Fruit fly (Drosophila melanogaster) whole organism, embryonic: ENCODE measurements around the gene NC2beta.

ENCODE experiments used
- CG1024 ChIP-seq: fragments of 200-800 bp; sonication (Bioruptor generic); IDR thresholded peaks from 2 replicates; pipeline ENCODE4 v1.3.6; 2022; ENCODE audit warnings: missing biosample characterization, missing genetic modification characterization
- CG10274 ChIP-seq: fragments of 200-800 bp; sonication (Bioruptor generic); optimal IDR thresholded peaks from 3 replicates; lab custom pipeline; 2017; ENCODE audit warnings: missing biosample characterization, mild to moderate bottlenecking, missing genetic modification characterization
- CG1602 ChIP-seq: fragments of 200-800 bp; sonication (Bioruptor generic); optimal IDR thresholded peaks from 3 replicates; lab custom pipeline; 2016; ENCODE audit warnings: missing biosample characterization, missing genetic modification characterization
- CG1603 ChIP-seq: fragments of 200-800 bp; sonication (Bioruptor generic); optimal IDR thresholded peaks from 2 replicates; lab custom pipeline; 2019; ENCODE audit warnings: missing biosample characterization, mild to moderate bottlenecking, missing genetic modification characterization, moderate library complexity
- CG1647 ChIP-seq: fragments of 200-800 bp; sonication (Bioruptor generic); optimal IDR thresholded peaks from 3 replicates; lab custom pipeline; 2016; ENCODE audit warnings: missing biosample characterization, missing genetic modification characterization
- CG16815 ChIP-seq: fragments of 200-800 bp; sonication (Bioruptor generic); optimal IDR thresholded peaks from 3 replicates; lab custom pipeline; 2017; ENCODE audit warnings: missing biosample characterization, mild to moderate bottlenecking, missing genetic modification characterization
- CG17385 ChIP-seq: fragments of 200-800 bp; sonication (Bioruptor generic); optimal IDR thresholded peaks from 3 replicates; lab custom pipeline; 2018; ENCODE audit warnings: missing biosample characterization, mild to moderate bottlenecking, missing genetic modification characterization
- CG17829 ChIP-seq: fragments of 200-800 bp; optimal IDR thresholded peaks from 2 replicates; lab custom pipeline; 2019; ENCODE audit warnings: missing biosample characterization, mild to moderate bottlenecking, missing genetic modification characterization, moderate library complexity
- CG2678 ChIP-seq: fragments of 200-800 bp; sonication (Bioruptor generic); optimal IDR thresholded peaks from 3 replicates; lab custom pipeline; 2019; ENCODE audit warnings: missing biosample characterization, mild to moderate bottlenecking, missing genetic modification characterization, moderate library complexity
- CG3065 ChIP-seq: fragments of 200-800 bp; sonication (Bioruptor generic); optimal IDR thresholded peaks from 2 replicates; lab custom pipeline; 2016; ENCODE audit warnings: missing biosample characterization, missing genetic modification characterization
- CG31441 ChIP-seq: fragments of 200-800 bp; sonication (Bioruptor generic); IDR thresholded peaks from 2 replicates; pipeline ENCODE4 v1.3.6; 2022; ENCODE audit warnings: missing biosample characterization, missing genetic modification characterization
- CG34376 ChIP-seq: fragments of 200-800 bp; sonication (Bioruptor generic); optimal IDR thresholded peaks from 2 replicates; lab custom pipeline; 2018; ENCODE audit warnings: missing biosample characterization, mild to moderate bottlenecking, missing genetic modification characterization
- CG3838 ChIP-seq: fragments of 200-800 bp; sonication (Bioruptor generic); optimal IDR thresholded peaks from 3 replicates; lab custom pipeline; 2016; ENCODE audit warnings: missing biosample characterization, missing genetic modification characterization
- CG6654 ChIP-seq: fragments of 200-800 bp; sonication (Bioruptor generic); optimal IDR thresholded peaks from 2 replicates; lab custom pipeline; 2017; ENCODE audit warnings: missing biosample characterization, mild to moderate bottlenecking, missing genetic modification characterization
- CG6683 ChIP-seq: fragments of 200-800 bp; sonication (Bioruptor generic); optimal IDR thresholded peaks from 2 replicates; lab custom pipeline; 2017; ENCODE audit warnings: missing biosample characterization, mild to moderate bottlenecking, missing genetic modification characterization, missing genetic modification reagents
- CG7745 ChIP-seq: fragments of 200-800 bp; sonication (Bioruptor generic); optimal IDR thresholded peaks from 2 replicates; lab custom pipeline; 2018; ENCODE audit warnings: missing biosample characterization, mild to moderate bottlenecking, missing genetic modification characterization, moderate library complexity
- CG8359 ChIP-seq: fragments of 200-800 bp; sonication (Bioruptor generic); optimal IDR thresholded peaks from 2 replicates; lab custom pipeline; 2017; ENCODE audit warnings: missing biosample characterization, mild to moderate bottlenecking, missing genetic modification characterization, borderline replicate concordance
- CG9437 ChIP-seq: fragments of 200-800 bp; sonication (Bioruptor generic); optimal IDR thresholded peaks from 2 replicates; lab custom pipeline; 2018; ENCODE audit warnings: missing biosample characterization, mild to moderate bottlenecking, missing genetic modification characterization
- CG9797 ChIP-seq: fragments of 200-800 bp; sonication (Bioruptor generic); optimal IDR thresholded peaks from 3 replicates; lab custom pipeline; 2018; ENCODE audit warnings: missing biosample characterization, mild to moderate bottlenecking, missing genetic modification characterization
- CG9932 ChIP-seq: fragments of 200-800 bp; sonication (Bioruptor generic); IDR thresholded peaks from 2 replicates; pipeline ENCODE4 v1.3.6; 2022; ENCODE audit warnings: missing biosample characterization, missing genetic modification characterization
- Deaf1 ChIP-seq: fragments of 200-800 bp; optimal IDR thresholded peaks from 3 replicates; lab custom pipeline; 2019; ENCODE audit warnings: missing biosample characterization, mild to moderate bottlenecking, missing genetic modification characterization, moderate library complexity
- Dll ChIP-seq: fragments of 200-800 bp; sonication (Bioruptor generic); IDR thresholded peaks from 4 replicates; pipeline ENCODE4 v1.3.6; 2022; ENCODE audit warnings: missing biosample characterization, missing genetic modification characterization; ENCODE audit not compliant: partially characterized antibody
- Dref ChIP-seq: fragments of 200-800 bp; sonication (Bioruptor generic); IDR thresholded peaks from 2 replicates; pipeline ENCODE4 v1.3.6; 2022; ENCODE audit warnings: missing biosample characterization, missing genetic modification characterization
- ERR ChIP-seq: fragments of 200-800 bp; sonication (Bioruptor generic); optimal IDR thresholded peaks from 2 replicates; lab custom pipeline; 2016; ENCODE audit warnings: missing biosample characterization, missing genetic modification characterization
- Gug ChIP-seq: fragments of 200-800 bp; sonication (Bioruptor generic); IDR thresholded peaks from 4 replicates; pipeline ENCODE4 v1.3.6; 2022; ENCODE audit warnings: missing biosample characterization, missing genetic modification characterization
- Hr51 ChIP-seq, 2 experiments: fragments of 200-800 bp; sonication (Bioruptor generic); optimal IDR thresholded peaks; 2 replicates in 1 of 2; 3 replicates in 1 of 2; lab custom pipeline; 2016 to 2018; ENCODE audit warnings: missing biosample characterization in 2 of 2, missing genetic modification characterization in 2 of 2, mild to moderate bottlenecking in 1 of 2, moderate library complexity in 1 of 2
- Lpt ChIP-seq: fragments of >200 bp; optimal IDR thresholded peaks from 2 replicates; lab custom pipeline; 2018; ENCODE audit warnings: missing biosample characterization, missing genetic modification characterization
- MESR4 ChIP-seq: fragments of 200-800 bp; sonication (Bioruptor generic); optimal IDR thresholded peaks from 2 replicates; lab custom pipeline; 2018; ENCODE audit warnings: missing biosample characterization, mild to moderate bottlenecking, missing genetic modification characterization, moderate library complexity
- NK7.1 ChIP-seq: fragments of 200-800 bp; sonication (Bioruptor generic); optimal IDR thresholded peaks from 3 replicates; lab custom pipeline; 2016; ENCODE audit warnings: missing biosample characterization, missing genetic modification characterization
- Neu2 ChIP-seq: fragments of 200-800 bp; sonication (Bioruptor generic); optimal IDR thresholded peaks from 3 replicates; lab custom pipeline; 2016; ENCODE audit warnings: missing biosample characterization, missing genetic modification characterization, borderline replicate concordance
- Sin3A ChIP-seq: fragments of >200 bp; optimal IDR thresholded peaks from 2 replicates; lab custom pipeline; 2018
- Sox102F ChIP-seq: fragments of 200-800 bp; sonication (Bioruptor generic); optimal IDR thresholded peaks from 2 replicates; lab custom pipeline; 2018; ENCODE audit warnings: missing biosample characterization, mild to moderate bottlenecking, missing genetic modification characterization, moderate library complexity
- bcd ChIP-seq: fragments of 200-800 bp; sonication (Bioruptor generic); optimal IDR thresholded peaks from 2 replicates; lab custom pipeline; 2017; ENCODE audit warnings: missing biosample characterization, mild to moderate bottlenecking, missing genetic modification characterization
- btn ChIP-seq: fragments of 200-800 bp; sonication (Bioruptor generic); optimal IDR thresholded peaks from 2 replicates; lab custom pipeline; 2016; ENCODE audit warnings: missing biosample characterization, missing genetic modification characterization
- chn ChIP-seq: fragments of 200-800 bp; sonication (Bioruptor generic); optimal IDR thresholded peaks from 2 replicates; lab custom pipeline; 2016; ENCODE audit warnings: missing biosample characterization, missing genetic modification characterization
- crol ChIP-seq: fragments of 200-800 bp; sonication (Bioruptor generic); IDR thresholded peaks from 2 replicates; pipeline ENCODE4 v1.3.6; 2022; ENCODE audit warnings: missing biosample characterization, missing genetic modification characterization
- gcm2 ChIP-seq: fragments of 200-800 bp; sonication (Bioruptor generic); optimal IDR thresholded peaks from 2 replicates; lab custom pipeline; 2016; ENCODE audit warnings: missing biosample characterization, missing genetic modification characterization
- ind ChIP-seq: fragments of 200-800 bp; sonication (Bioruptor generic); optimal IDR thresholded peaks from 3 replicates; lab custom pipeline; 2016; ENCODE audit warnings: missing biosample characterization, missing genetic modification characterization
- lab ChIP-seq: fragments of 200-800 bp; sonication (Bioruptor generic); optimal IDR thresholded peaks from 3 replicates; lab custom pipeline; 2017; ENCODE audit warnings: missing biosample characterization, missing genetic modification characterization, mild to moderate bottlenecking, moderate library complexity, missing genetic modification reagents
- lilli ChIP-seq: fragments of 200-800 bp; sonication (Bioruptor generic); optimal IDR thresholded peaks from 3 replicates; lab custom pipeline; 2016; ENCODE audit warnings: missing biosample characterization, missing genetic modification characterization
- lmd ChIP-seq: fragments of 200-800 bp; sonication (Bioruptor generic); IDR thresholded peaks from 2 replicates; pipeline ENCODE4 v1.3.6; 2022; ENCODE audit warnings: missing biosample characterization, missing genetic modification characterization
- luna ChIP-seq: fragments of 200-800 bp; sonication (Bioruptor generic); optimal IDR thresholded peaks from 2 replicates; lab custom pipeline; 2016; ENCODE audit warnings: missing biosample characterization, missing genetic modification characterization
- odd ChIP-seq: fragments of 200-800 bp; sonication (Bioruptor generic); optimal IDR thresholded peaks from 2 replicates; lab custom pipeline; 2017; ENCODE audit warnings: missing biosample characterization, mild to moderate bottlenecking, missing genetic modification characterization
- peb ChIP-seq: fragments of 200-800 bp; sonication (Bioruptor generic); IDR thresholded peaks from 2 replicates; pipeline ENCODE4 v1.3.6; 2022; ENCODE audit warnings: missing biosample characterization, missing genetic modification characterization
- phol ChIP-seq: fragments of 200-800 bp; sonication (Bioruptor generic); optimal IDR thresholded peaks from 3 replicates; lab custom pipeline; 2018; ENCODE audit warnings: missing biosample characterization, mild to moderate bottlenecking, missing genetic modification characterization, moderate library complexity
- pros ChIP-seq: fragments of 200-800 bp; sonication (Bioruptor generic); optimal IDR thresholded peaks from 3 replicates; lab custom pipeline; 2019; ENCODE audit warnings: missing biosample characterization, mild to moderate bottlenecking, missing genetic modification characterization, moderate library complexity
- slbo ChIP-seq: fragments of 200-800 bp; sonication (Bioruptor generic); IDR thresholded peaks from 2 replicates; pipeline ENCODE4 v1.3.6; 2022; ENCODE audit warnings: missing biosample characterization, missing genetic modification characterization
- slp2 ChIP-seq: fragments of 200-800 bp; sonication (Bioruptor generic); optimal IDR thresholded peaks from 2 replicates; lab custom pipeline; 2016; ENCODE audit warnings: missing biosample characterization, missing genetic modification characterization
- stwl ChIP-seq: fragments of 200-800 bp; sonication (Bioruptor generic); optimal IDR thresholded peaks from 3 replicates; lab custom pipeline; 2018; ENCODE audit warnings: missing biosample characterization, mild to moderate bottlenecking, missing genetic modification characterization, moderate library complexity
- trem ChIP-seq: fragments of 200-800 bp; optimal IDR thresholded peaks from 3 replicates; lab custom pipeline; 2019; ENCODE audit warnings: missing biosample characterization, mild to moderate bottlenecking, missing genetic modification characterization, moderate library complexity
- z ChIP-seq: fragments of 200-800 bp; sonication (Bioruptor generic); IDR thresholded peaks from 3 replicates; pipeline ENCODE4 v1.3.6; 2022; ENCODE audit warnings: missing biosample characterization, missing genetic modification characterization
- zfh1 ChIP-seq: fragments of 200-800 bp; sonication (Bioruptor generic); IDR thresholded peaks from 3 replicates; pipeline ENCODE4 v1.3.6; 2022; ENCODE audit warnings: missing biosample characterization, missing genetic modification characterization

The NC2beta gene

DNA sequence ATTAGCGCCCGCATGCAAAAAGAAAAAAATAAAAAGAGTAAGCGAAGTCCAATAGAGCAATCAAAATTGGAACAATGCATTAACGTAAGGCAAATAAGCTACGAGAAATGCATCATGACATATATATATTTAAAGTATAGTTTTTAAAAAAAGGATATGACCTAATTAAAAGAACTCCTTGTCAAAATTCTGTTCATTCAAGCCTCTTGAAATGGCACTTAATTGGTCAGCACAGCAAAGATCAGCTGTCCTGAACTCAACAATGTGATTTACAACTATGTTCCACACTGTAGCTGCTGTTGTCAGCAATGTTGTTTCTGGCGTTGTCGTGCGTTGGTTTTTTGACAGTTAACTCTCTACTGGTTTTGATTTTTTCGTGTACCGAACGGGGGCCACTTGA is 5.8 kb upstream of the NC2beta start (continued):
- TF ChIP-seq zfh1 (GFP tag; lab: Robert Waterston, UW) (no peak), NK7.1 (GFP tag; lab: Kevin White, UChicago) (no peak), lab (no peak), Dref (no peak), CG1024 (GFP tag; lab: Robert Waterston, UW) (no peak), CG3838 (GFP tag; lab: Kevin White, UChicago) (no peak), Sox102F (GFP tag; lab: Kevin White, UChicago) (peak; percentile 8), peb (GFP tag; lab: Robert Waterston, UW) (no peak), lmd (peak; percentile 7; the same call in 1 of the 2 replicates), CG10274 (GFP tag; lab: Kevin White, UChicago) (no peak), CG2678 (tag; lab: Kevin White, UChicago) (peak; percentile 37), slp2 (GFP tag; lab: Kevin White, UChicago) (no peak)

DNA sequence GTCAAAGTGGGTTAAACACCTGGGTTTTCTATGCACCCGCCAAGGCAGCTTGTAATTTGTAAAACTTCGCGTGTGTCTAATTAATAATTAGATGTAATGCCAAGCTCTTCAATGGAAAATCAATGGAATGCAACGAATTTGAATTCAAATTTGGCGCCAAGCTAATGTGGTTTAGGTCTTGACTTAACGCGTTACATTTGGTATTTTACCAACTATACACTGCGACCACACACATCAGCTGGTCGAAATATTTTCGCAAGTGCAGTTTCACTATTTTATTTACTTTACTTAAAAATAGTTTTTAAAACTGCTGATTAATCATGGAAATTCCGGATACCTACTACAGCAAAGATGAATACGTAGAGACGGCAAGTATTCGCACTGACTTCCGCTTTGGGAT is 2.1 kb upstream of the NC2beta start, which contains the start of gene DCTN5-p25:
Gene DCTN5-p25 (plus strand): TSS at position 229 of the 400 bp plus-strand sequence.
- TF ChIP-seq btn (GFP tag; lab: Kevin White, UChicago): no peak
- no peak for TF ChIP-seq CG17385 (GFP tag; lab: Kevin White, UChicago)
- no peak for TF ChIP-seq CG8359
- TF ChIP-seq Deaf1 (tag; lab: Kevin White, UChicago): no peak
- TF ChIP-seq ind (GFP tag; lab: Kevin White, UChicago): no peak
- TF ChIP-seq CG16815 (GFP tag; lab: Kevin White, UChicago): no peak
- no peak for TF ChIP-seq ERR (GFP tag; lab: Kevin White, UChicago)
- TF ChIP-seq CG1602 (GFP tag; lab: Kevin White, UChicago): no peak
- no peak for TF ChIP-seq CG7745 (tag; lab: Kevin White, UChicago)
- TF ChIP-seq odd: no peak
- TF ChIP-seq CG17829: no peak
- no peak for TF ChIP-seq Gug (GFP tag; lab: Robert Waterston, UW)
- no peak for TF ChIP-seq CG9932 (GFP tag; lab: Robert Waterston, UW)
- TF ChIP-seq crol (GFP tag; lab: Robert Waterston, UW): no peak
- TF ChIP-seq CG34376 (GFP tag; lab: Kevin White, UChicago): no peak
- TF ChIP-seq CG3065 (GFP tag; lab: Kevin White, UChicago): no peak
- no peak for TF ChIP-seq Neu2 (GFP tag; lab: Kevin White, UChicago)
- no peak for TF ChIP-seq pros (GFP tag; lab: Kevin White, UChicago)
- no peak for TF ChIP-seq luna (GFP tag; lab: Kevin White, UChicago)
- no peak for TF ChIP-seq slbo (GFP tag; lab: Robert Waterston, UW)
- no peak for TF ChIP-seq Hr51 (GFP tag; optimal IDR thresholded peaks at IDR 0.05; lab: Kevin White, UChicago)
- TF ChIP-seq CG1603 (tag; lab: Kevin White, UChicago): peak; percentile 56
- TF ChIP-seq CG6654 (GFP tag; lab: Kevin White, UChicago): no peak
- peak; percentile 38 for TF ChIP-seq MESR4 (GFP tag; lab: Kevin White, UChicago)
- no peak for TF ChIP-seq CG9437
- TF ChIP-seq Sin3A: peak; percentile 46
- TF ChIP-seq chn (GFP tag; lab: Kevin White, UChicago): no peak
- TF ChIP-seq z (GFP tag; lab: Robert Waterston, UW): no peak
- TF ChIP-seq CG1647 (GFP tag; lab: Kevin White, UChicago): no peak
- peak; percentile 4 for TF ChIP-seq phol
- peak; percentile 38 for TF ChIP-seq stwl (tag; lab: Kevin White, UChicago)
- no peak for TF ChIP-seq CG6683 (GFP tag; lab: Kevin White, UChicago)
- no peak for TF ChIP-seq bcd
- TF ChIP-seq CG9797 (GFP tag; lab: Kevin White, UChicago): peak; percentile 80
- TF ChIP-seq gcm2: no peak
- TF ChIP-seq lilli (GFP tag; lab: Kevin White, UChicago): no peak
- TF ChIP-seq Lpt (GFP tag; lab: Kevin White, UChicago): no peak
- TF ChIP-seq Dll (GFP tag; lab: Robert Waterston, UW): no peak
- TF ChIP-seq trem (tag; lab: Kevin White, UChicago): peak; percentile 2
- no peak for TF ChIP-seq CG31441 (GFP tag; lab: Robert Waterston, UW)
